Worm (Caenorhabditis elegans): ENCODE data around the gene rig-6.

DNA sequence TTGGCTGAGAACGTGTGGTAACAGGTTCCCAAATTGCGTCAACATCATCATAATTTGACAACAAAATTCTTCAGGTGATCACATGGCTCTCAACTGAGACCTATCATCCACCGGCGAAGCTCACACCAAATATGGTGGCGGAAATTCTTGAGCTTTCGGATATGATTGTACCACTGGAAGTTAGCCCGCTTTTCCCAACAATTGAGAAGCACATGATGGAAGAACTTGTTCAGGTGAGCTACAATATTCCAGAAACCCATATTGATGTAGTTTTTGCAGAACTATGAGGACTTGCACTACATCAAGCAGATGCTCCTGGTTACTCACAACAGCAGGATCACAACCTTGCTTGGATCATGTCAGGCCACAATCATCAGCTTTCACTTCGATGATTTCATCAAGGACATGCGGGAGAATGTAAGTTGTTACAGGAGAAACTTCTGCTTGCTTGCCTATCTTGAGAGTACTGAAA lies 59.6 kb downstream of the rig-6 start, which contains the start of gene F41C3.1:
- TF ChIP-seq ets-7 (tag; optimal IDR thresholded peaks at IDR 0.05) = no peak
- no peak for TF ChIP-seq hnd-1 (tag; optimal IDR thresholded peaks at IDR 0.05)
- no peak for TF ChIP-seq tra-4 (tag; optimal IDR thresholded peaks at IDR 0.05)
- TF ChIP-seq sea-1 (GFP tag; conservative IDR thresholded peaks at IDR 0.05) = no peak
- no peak for TF ChIP-seq flt-1 (GFP tag; IDR thresholded peaks at IDR 0.05)
- TF ChIP-seq ama-1 (optimal IDR thresholded peaks at IDR 0.05) = no peak
- no peak for TF ChIP-seq hmbx-1 (tag; optimal IDR thresholded peaks at IDR 0.05)
- TF ChIP-seq hmg-4 (GFP tag; optimal IDR thresholded peaks at IDR 0.05) = no peak
- TF ChIP-seq ceh-13 (GFP tag; optimal IDR thresholded peaks at IDR 0.05) = no peak
- TF ChIP-seq aly-1 (tag; optimal IDR thresholded peaks at IDR 0.05) = no peak

Data from whole organism, early embryonic.